Fruit fly (Drosophila melanogaster): ENCODE data around the gene Galphaf.
A peak's percentile ranks its signal among the peaks of the same experiment; 100 is the strongest.

The Galphaf gene

DNA sequence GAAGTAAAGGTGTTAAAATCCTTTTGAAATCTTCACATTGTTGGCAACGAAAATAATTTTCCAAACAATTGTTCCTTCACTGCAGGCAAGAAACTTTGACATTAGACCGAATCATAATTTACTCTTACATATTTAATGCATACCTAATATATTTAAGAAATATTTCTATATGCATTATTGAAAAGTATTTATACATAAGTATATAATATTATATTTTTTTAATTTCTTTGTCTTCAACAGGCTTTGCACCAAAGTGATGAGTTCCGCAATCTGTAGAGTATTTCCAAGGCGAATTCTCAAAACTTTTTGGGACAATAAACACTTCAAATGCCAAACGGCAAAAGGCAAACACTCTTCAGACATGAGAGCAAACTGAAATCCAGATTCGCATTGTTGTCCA is 29.3 kb upstream of the Galphaf start (continued):
- TF ChIP-seq CG16815 (GFP tag; optimal IDR thresholded peaks at IDR 0.05) = no peak
- 0 out of 3 replicates have a peak, but pooled peaks have one; percentile 21 for TF ChIP-seq Dbx (GFP tag; IDR thresholded peaks at IDR 0.05)
- no peak for TF ChIP-seq nerfin-1 (tag; optimal IDR thresholded peaks at IDR 0.05)
- peak in 1 of 3 experiments; percentile 2 for TF ChIP-seq lola (GFP tag; optimal IDR thresholded peaks at IDR 0.05)
- TF ChIP-seq tup (GFP tag; optimal IDR thresholded peaks at IDR 0.05) = no peak
- TF ChIP-seq sisA (GFP tag; IDR thresholded peaks at IDR 0.05) = 0 out of 2 replicates have a peak, but pooled peaks have one; percentile 21
- TF ChIP-seq eyg (GFP tag; optimal IDR thresholded peaks at IDR 0.05) = no peak
- TF ChIP-seq CG10543 (GFP tag; optimal IDR thresholded peaks at IDR 0.05) = no peak
- peak; percentile 37 for TF ChIP-seq CoRest (tag; optimal IDR thresholded peaks at IDR 0.05)
- peak; percentile 35; the same call in 1 of the 2 replicates for TF ChIP-seq CG43689 (GFP tag; IDR thresholded peaks at IDR 0.05)
- no peak for TF ChIP-seq aop (GFP tag; IDR thresholded peaks at IDR 0.05)
- TF ChIP-seq Xbp1 (GFP tag; optimal IDR thresholded peaks at IDR 0.05) = peak; percentile 34
- no peak for TF ChIP-seq Hey (tag; optimal IDR thresholded peaks at IDR 0.05)
- peak; percentile 42 for TF ChIP-seq CG30403 (GFP tag; optimal IDR thresholded peaks at IDR 0.05)
- TF ChIP-seq nau (GFP tag; optimal IDR thresholded peaks at IDR 0.05) = no peak
- TF ChIP-seq CG5245 (GFP tag; optimal IDR thresholded peaks at IDR 0.05) = no peak
- peak; percentile 53 for TF ChIP-seq CG10366 (GFP tag; IDR thresholded peaks at IDR 0.05)
- TF ChIP-seq E2f2 (GFP tag; IDR thresholded peaks at IDR 0.05) = peak; percentile 41; the same call in 1 of the 2 replicates
- peak; percentile 7 for TF ChIP-seq caup (GFP tag; optimal IDR thresholded peaks at IDR 0.05; ENCODE audit: severe bottlenecking)
- no peak for TF ChIP-seq sug (tag; optimal IDR thresholded peaks at IDR 0.05)
- TF ChIP-seq Mad (GFP tag; optimal IDR thresholded peaks at IDR 0.05) = no peak
- TF ChIP-seq Meics (GFP tag; optimal IDR thresholded peaks at IDR 0.05) = peak; percentile 27
- no peak for TF ChIP-seq CG10959 (GFP tag; IDR thresholded peaks at IDR 0.05)
- TF ChIP-seq Med (GFP tag) = no peak
- TF ChIP-seq Dad (GFP tag; optimal IDR thresholded peaks at IDR 0.05) = no peak
- no peak for TF ChIP-seq pita (GFP tag; optimal IDR thresholded peaks at IDR 0.05)
- peak; percentile 37 for TF ChIP-seq CG3847 (GFP tag; IDR thresholded peaks at IDR 0.05)
- TF ChIP-seq unpg (GFP tag; optimal IDR thresholded peaks at IDR 0.05) = peak; percentile 42
- TF ChIP-seq CG9727 (GFP tag; optimal IDR thresholded peaks at IDR 0.05) = peak; percentile 14
- no peak for TF ChIP-seq odd (GFP tag; optimal IDR thresholded peaks at IDR 0.05)
- TF ChIP-seq PHDP (tag; optimal IDR thresholded peaks at IDR 0.05) = peak; percentile 56
- no peak for TF ChIP-seq Dll (GFP tag; IDR thresholded peaks at IDR 0.05; ENCODE audit: partially characterized antibody)
- no peak for TF ChIP-seq sens (GFP tag)
- no peak for TF ChIP-seq fd64A (GFP tag; optimal IDR thresholded peaks at IDR 0.05)
- TF ChIP-seq pan (optimal IDR thresholded peaks at IDR 0.05) = no peak
- peak in 1 of 2 experiments; percentile 64 for TF ChIP-seq pan (GFP tag; optimal IDR thresholded peaks at IDR 0.05 in 1 of 2, IDR thresholded peaks at IDR 0.05 in 1 of 2)
- no peak for TF ChIP-seq CG7963 (GFP tag; IDR thresholded peaks at IDR 0.05; ENCODE audit: partially characterized antibody)
- TF ChIP-seq tap (tag; optimal IDR thresholded peaks at IDR 0.05) = peak; percentile 46
- TF ChIP-seq pho (GFP tag; optimal IDR thresholded peaks at IDR 0.05) = no peak
- peak; percentile 8 for TF ChIP-seq ind (GFP tag; optimal IDR thresholded peaks at IDR 0.05)
- no peak for TF ChIP-seq HmgZ (tag; optimal IDR thresholded peaks at IDR 0.05)
- no peak for TF ChIP-seq wdn (GFP tag; IDR thresholded peaks at IDR 0.05)
- TF ChIP-seq jumu (GFP tag; optimal IDR thresholded peaks at IDR 0.05) = no peak
- TF ChIP-seq CG18599 (GFP tag; optimal IDR thresholded peaks at IDR 0.05) = no peak
- no peak for TF ChIP-seq dimm (GFP tag; IDR thresholded peaks at IDR 0.05)
- no peak for TF ChIP-seq luna (GFP tag; optimal IDR thresholded peaks at IDR 0.05)
- TF ChIP-seq CG4282 (GFP tag; optimal IDR thresholded peaks at IDR 0.05) = no peak
- no peak for TF ChIP-seq sim (GFP tag; IDR thresholded peaks at IDR 0.05)
- TF ChIP-seq CG11695 (GFP tag; IDR thresholded peaks at IDR 0.05) = peak; percentile 44; the same call in 2 of the 3 replicates
- TF ChIP-seq CG13296 (GFP tag; optimal IDR thresholded peaks at IDR 0.05) = peak; percentile 46
- TF ChIP-seq ara (GFP tag; IDR thresholded peaks at IDR 0.05) = 0 out of 2 replicates have a peak, but pooled peaks have one; percentile 39

All from whole organism, embryonic.